Fruit fly (Drosophila melanogaster) whole organism, embryonic: ENCODE data around the gene Ing5.

Experiments
- CG14014 ChIP-seq: fragments of 200-800 bp; sonication (Bioruptor generic); IDR thresholded peaks from 2 replicates; pipeline ENCODE4 v1.3.6; 2022; ENCODE audit warnings: missing biosample characterization, missing genetic modification characterization
- CG2129 ChIP-seq: fragments of 200-800 bp; sonication (Bioruptor generic); IDR thresholded peaks from 2 replicates; pipeline ENCODE4 v1.3.6; 2022; ENCODE audit warnings: missing biosample characterization, missing genetic modification characterization; ENCODE audit not compliant: partially characterized antibody
- CG33557 ChIP-seq: fragments of 200-800 bp; sonication (Bioruptor generic); optimal IDR thresholded peaks from 2 replicates; lab custom pipeline; 2019; ENCODE audit warnings: missing biosample characterization, mild to moderate bottlenecking, missing genetic modification characterization, moderate library complexity
- Chrac-16 ChIP-seq: fragments of 200-800 bp; sonication (Bioruptor generic); optimal IDR thresholded peaks from 3 replicates; lab custom pipeline; 2016; ENCODE audit warnings: missing biosample characterization, missing genetic modification characterization
- Dip3 ChIP-seq: fragments of 200-800 bp; sonication (Bioruptor generic); optimal IDR thresholded peaks from 3 replicates; lab custom pipeline; 2016; ENCODE audit warnings: missing biosample characterization, missing genetic modification characterization
- Gsc ChIP-seq: fragments of 200-800 bp; sonication (Bioruptor generic); IDR thresholded peaks from 2 replicates; pipeline ENCODE4 v1.3.6; 2022; ENCODE audit warnings: missing biosample characterization, missing genetic modification characterization
- Gug ChIP-seq: fragments of 200-800 bp; sonication (Bioruptor generic); IDR thresholded peaks from 4 replicates; pipeline ENCODE4 v1.3.6; 2022; ENCODE audit warnings: missing biosample characterization, missing genetic modification characterization
- HmgZ ChIP-seq: fragments of 200-800 bp; sonication (Bioruptor generic); optimal IDR thresholded peaks from 2 replicates; lab custom pipeline; 2018; ENCODE audit warnings: missing biosample characterization, mild to moderate bottlenecking, missing genetic modification characterization
- bbx ChIP-seq: fragments of 200-800 bp; sonication (Bioruptor generic); IDR thresholded peaks from 2 replicates; pipeline ENCODE4 v1.3.6; 2022; ENCODE audit warnings: missing biosample characterization, missing genetic modification characterization; ENCODE audit not compliant: partially characterized antibody
- esg ChIP-seq: fragments of 200-800 bp; sonication (Bioruptor generic); conservative IDR thresholded peaks from 2 replicates; pipeline ENCODE4 v1.3.6; 2022; ENCODE audit warnings: missing biosample characterization, missing genetic modification characterization
- kah ChIP-seq: fragments of 200-800 bp; sonication (Bioruptor generic); optimal IDR thresholded peaks from 2 replicates; lab custom pipeline; 2018; ENCODE audit warnings: missing biosample characterization, mild to moderate bottlenecking, missing genetic modification characterization
- zf30C ChIP-seq: fragments of 200-800 bp; sonication (Bioruptor generic); optimal IDR thresholded peaks from 3 replicates; lab custom pipeline; 2018; ENCODE audit warnings: missing biosample characterization, mild to moderate bottlenecking, missing genetic modification characterization

DNA sequence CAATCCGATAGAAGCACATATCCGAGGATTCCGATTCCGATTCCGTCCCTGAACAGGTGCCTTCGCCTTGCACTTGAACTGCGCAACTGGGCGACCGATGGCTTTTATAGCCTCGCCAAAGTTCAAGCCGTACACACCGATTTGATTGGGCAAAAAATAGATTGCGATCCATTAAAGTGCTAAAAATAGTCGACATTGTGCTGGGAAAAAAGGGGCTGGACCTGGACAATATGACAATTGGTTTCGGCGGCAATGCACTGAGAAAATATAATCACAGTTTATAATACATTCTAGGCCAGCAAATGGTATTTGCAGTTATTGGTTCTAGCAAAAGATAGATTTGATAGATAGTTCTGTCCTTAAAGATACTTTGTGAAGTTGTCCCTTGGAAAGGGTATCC is 25.6 kb downstream of the Ing5 start, which contains the start of gene CG9377:
- TF ChIP-seq CG33557 (GFP tag; lab: Kevin White, UChicago) (no peak), zf30C (no peak), CG14014 (no peak), bbx (GFP tag; lab: Robert Waterston, UW) (no peak), Dip3 (GFP tag; lab: Kevin White, UChicago) (no peak), esg (no peak), Gsc (GFP tag; lab: Robert Waterston, UW) (no peak), Chrac-16 (GFP tag; lab: Kevin White, UChicago) (no peak), Gug (GFP tag; lab: Robert Waterston, UW) (no peak), CG2129 (GFP tag; lab: Robert Waterston, UW) (no peak), kah (GFP tag; lab: Kevin White, UChicago) (no peak), HmgZ (tag; lab: Kevin White, UChicago) (no peak)
